Worm (Caenorhabditis elegans) whole organism, L4 larva: ENCODE data around the gene pes-23.

Experiments
- D1046.2 ChIP-seq: fragments of 200-800 bp; sonication (Bioruptor generic); IDR thresholded peaks from 2 replicates; pipeline ENCODE4 v1.3.6; 2022; ENCODE audit warnings: missing genetic modification characterization, missing compliant biosample characterization
- F44E2.7 ChIP-seq: fragments of 200-800 bp; sonication (Bioruptor generic); IDR thresholded peaks from 2 replicates; pipeline ENCODE4 v2.1.2; 2022; ENCODE audit warnings: missing genetic modification characterization, missing compliant biosample characterization
- F49E8.2 ChIP-seq: sonication (generic microtip); optimal IDR thresholded peaks from 2 replicates; lab custom pipeline; 2016; ENCODE audit warnings: missing compliant biosample characterization, mild to moderate bottlenecking, missing genetic modification characterization, borderline replicate concordance
- T20F7.1 ChIP-seq: fragments of 200-800 bp; sonication (Bioruptor generic); optimal IDR thresholded peaks from 2 replicates; lab custom pipeline; 2018; ENCODE audit warnings: mild to moderate bottlenecking, missing genetic modification characterization, missing compliant biosample characterization
- T26A8.4 ChIP-seq: fragments of 200-800 bp; sonication (Bioruptor generic); IDR thresholded peaks from 2 replicates; pipeline ENCODE4 v1.3.6; 2022; ENCODE audit warnings: missing genetic modification characterization, missing compliant biosample characterization
- Y5F2A.4 ChIP-seq: fragments of 200-800 bp; sonication (Bioruptor generic); optimal IDR thresholded peaks from 2 replicates; lab custom pipeline; 2018; ENCODE audit warnings: mild to moderate bottlenecking, missing genetic modification characterization, missing compliant biosample characterization
- ZK546.5 ChIP-seq, 2 experiments: sonication (generic microtip); optimal IDR thresholded peaks; 2 replicates each; lab custom pipeline; 2017; ENCODE audit warnings: missing biosample characterization in 2 of 2, missing genetic modification characterization in 2 of 2
- aha-1 ChIP-seq: fragments of 150-350 bp; peaks from one replicate; lab custom pipeline; 2014; ENCODE audit warnings: missing biosample characterization, missing genetic modification characterization
- arid-1 ChIP-seq: fragments of 200-800 bp; sonication (Bioruptor generic); conservative IDR thresholded peaks from 2 replicates; pipeline ENCODE4 v1.3.6; 2022; ENCODE audit warnings: missing genetic modification reagents, missing genetic modification characterization, missing compliant biosample characterization
- ceh-44 ChIP-seq: fragments of 200-800 bp; sonication (Bioruptor generic); IDR thresholded peaks from 2 replicates; pipeline ENCODE4 v1.3.6; 2022; ENCODE audit warnings: missing genetic modification reagents, missing genetic modification characterization, missing compliant biosample characterization
- ceh-62 ChIP-seq: sonication (generic microtip); optimal IDR thresholded peaks from 2 replicates; lab custom pipeline; 2017; ENCODE audit warnings: missing biosample characterization, missing genetic modification characterization
- cey-2 ChIP-seq: sonication (generic microtip); optimal IDR thresholded peaks from 3 replicates; lab custom pipeline; 2017; ENCODE audit warnings: missing genetic modification characterization, mild to moderate bottlenecking, missing compliant biosample characterization, antibody characterized with exemption, borderline replicate concordance; ENCODE audit not compliant: insufficient read depth
- daf-12 ChIP-seq: fragments of 150-350 bp; optimal IDR thresholded peaks from 2 replicates; lab custom pipeline; 2014; ENCODE audit warnings: missing biosample characterization, missing genetic modification reagents, missing genetic modification characterization
- daf-8 ChIP-seq: fragments of 200-800 bp; sonication (Bioruptor generic); IDR thresholded peaks from 2 replicates; pipeline ENCODE4 v1.3.6; 2022; ENCODE audit warnings: missing genetic modification characterization, missing compliant biosample characterization
- dmd-6 ChIP-seq: fragments of 200-800 bp; sonication (Bioruptor generic); IDR thresholded peaks from 2 replicates; pipeline ENCODE4 v1.3.6; 2022; ENCODE audit warnings: missing genetic modification reagents, missing genetic modification characterization, missing compliant biosample characterization
- dmd-8 ChIP-seq: fragments of 200-800 bp; sonication (Bioruptor generic); IDR thresholded peaks from 2 replicates; pipeline ENCODE4 v1.3.6; 2022; ENCODE audit warnings: missing genetic modification characterization, missing compliant biosample characterization
- duxl-1 ChIP-seq: sonication (generic microtip); optimal IDR thresholded peaks from 2 replicates; lab custom pipeline; 2016; ENCODE audit warnings: mild to moderate bottlenecking, missing genetic modification characterization, moderate library complexity, missing compliant biosample characterization; ENCODE audit not compliant: poor library complexity
- egl-27 ChIP-seq: sonication (generic microtip); optimal IDR thresholded peaks from 3 replicates; lab custom pipeline; 2017; ENCODE audit warnings: missing biosample characterization, missing genetic modification reagents, missing genetic modification characterization
- fkh-10 ChIP-seq: fragments of 150-350 bp; optimal IDR thresholded peaks from 2 replicates; lab custom pipeline; 2014; ENCODE audit warnings: missing biosample characterization, missing genetic modification reagents, missing genetic modification characterization
- fos-1 ChIP-seq: fragments of 150-350 bp; optimal IDR thresholded peaks from 2 replicates; lab custom pipeline; 2014; ENCODE audit warnings: missing biosample characterization, missing genetic modification characterization
- hif-1 ChIP-seq, 2 experiments: sonication (generic microtip); optimal IDR thresholded peaks; 2 replicates each; lab custom pipeline; 2016 to 2017; ENCODE audit warnings: missing compliant biosample characterization in 2 of 2, missing genetic modification characterization in 2 of 2, missing genetic modification reagents in 2 of 2, missing genotype in 2 of 2, mild to moderate bottlenecking in 1 of 2
- hmg-1.1 ChIP-seq: fragments of 200-800 bp; sonication (Bioruptor generic); IDR thresholded peaks from 2 replicates; pipeline ENCODE4 v1.3.6; 2022; ENCODE audit warnings: missing genetic modification reagents, missing genetic modification characterization, missing compliant biosample characterization
- lim-7 ChIP-seq: fragments of 200-800 bp; sonication (Bioruptor generic); IDR thresholded peaks from 2 replicates; pipeline ENCODE4 v1.3.6; 2022; ENCODE audit warnings: missing genetic modification characterization, missing compliant biosample characterization
- lin-1 ChIP-seq: fragments of 200-800 bp; sonication (Bioruptor generic); IDR thresholded peaks from 2 replicates; pipeline ENCODE4 v1.3.6; 2022; ENCODE audit warnings: missing genetic modification reagents, missing genetic modification characterization, missing compliant biosample characterization
- lin-39 ChIP-seq: fragments of 150-350 bp; optimal IDR thresholded peaks from 2 replicates; lab custom pipeline; 2014; ENCODE audit warnings: missing biosample characterization, missing genetic modification reagents, missing genetic modification characterization
- mxl-2 ChIP-seq: fragments of 200-800 bp; sonication (Bioruptor generic); conservative IDR thresholded peaks from 2 replicates; pipeline ENCODE4 v1.3.6; 2022; ENCODE audit warnings: missing genetic modification reagents, missing genetic modification characterization, missing compliant biosample characterization
- nhr-102 ChIP-seq: sonication (generic microtip); optimal IDR thresholded peaks from 2 replicates; lab custom pipeline; 2016; ENCODE audit warnings: mild to moderate bottlenecking, missing genetic modification characterization, moderate library complexity, missing compliant biosample characterization
- nhr-11 ChIP-seq: fragments of 150-350 bp; optimal IDR thresholded peaks from 2 replicates; lab custom pipeline; 2014; ENCODE audit warnings: missing biosample characterization, missing genetic modification characterization
- nhr-111 ChIP-seq: fragments of 200-800 bp; sonication (Bioruptor generic); optimal IDR thresholded peaks from 2 replicates; lab custom pipeline; 2018; ENCODE audit warnings: mild to moderate bottlenecking, missing genetic modification characterization, missing compliant biosample characterization
- nhr-41 ChIP-seq: fragments of 200-800 bp; sonication (Bioruptor generic); IDR thresholded peaks from 2 replicates; pipeline ENCODE4 v1.3.6; 2022; ENCODE audit warnings: missing genetic modification reagents, missing genetic modification characterization, missing compliant biosample characterization
- nhr-42 ChIP-seq: fragments of 200-800 bp; sonication (Bioruptor generic); IDR thresholded peaks from 2 replicates; pipeline ENCODE4 v1.3.6; 2022; ENCODE audit warnings: missing genetic modification characterization, missing compliant biosample characterization
- nhr-6 ChIP-seq: fragments of 150-350 bp; optimal IDR thresholded peaks from 2 replicates; lab custom pipeline; 2014; ENCODE audit warnings: missing biosample characterization, missing genetic modification characterization
- nhr-76 ChIP-seq: fragments of 150-350 bp; optimal IDR thresholded peaks from 2 replicates; lab custom pipeline; 2014; ENCODE audit warnings: missing biosample characterization, missing genetic modification characterization
- php-3 ChIP-seq: fragments of 200-800 bp; sonication (Bioruptor generic); IDR thresholded peaks from 2 replicates; pipeline ENCODE4 v1.3.6; 2022; ENCODE audit warnings: missing genetic modification reagents, missing genetic modification characterization, missing compliant biosample characterization
- rbr-2 ChIP-seq: sonication (generic microtip); optimal IDR thresholded peaks from 2 replicates; lab custom pipeline; 2016; ENCODE audit warnings: missing genotype, missing genetic modification characterization, missing compliant biosample characterization
- snpc-1.2 ChIP-seq: fragments of 200-800 bp; sonication (Bioruptor generic); IDR thresholded peaks from 2 replicates; pipeline ENCODE4 v1.3.6; 2022; ENCODE audit warnings: missing genetic modification reagents, missing genetic modification characterization, missing compliant biosample characterization
- tag-97 ChIP-seq: fragments of 200-800 bp; sonication (Bioruptor generic); IDR thresholded peaks from 2 replicates; pipeline ENCODE4 v1.3.6; 2022; ENCODE audit warnings: missing genetic modification characterization, missing compliant biosample characterization
- unc-62 ChIP-seq, 3 experiments: fragments of 150-350 bp in 1 of 3; sonication (generic microtip); optimal IDR thresholded peaks in 2 of 3; peaks in 1 of 3; 1 replicate in 1 of 3; 2 replicates in 2 of 3; lab custom pipeline; 2014 to 2017; ENCODE audit warnings: missing biosample characterization in 3 of 3, missing genetic modification characterization in 3 of 3, missing genetic modification reagents in 3 of 3, missing genotype in 1 of 3
- vab-7 ChIP-seq: fragments of 200-800 bp; sonication (Bioruptor generic); IDR thresholded peaks from 2 replicates; pipeline ENCODE4 v1.3.6; 2022; ENCODE audit warnings: missing genetic modification reagents, missing genetic modification characterization, missing compliant biosample characterization
- ztf-7 ChIP-seq: fragments of 150-350 bp; optimal IDR thresholded peaks from 2 replicates; lab custom pipeline; 2014; ENCODE audit warnings: missing biosample characterization, missing genetic modification characterization

pes-23 gene

ce11 chrX:6856793-6857192, 44.4 kb upstream of the pes-23 start (continued):
- TF ChIP-seq ZK546.5 (tag; optimal IDR thresholded peaks at IDR 0.05; lab: Kevin White, UChicago) (no peak), F44E2.7 (GFP tag; lab: Robert Waterston, UW) (no peak)

- peak in 1 of 2 experiments; percentile 57 for TF ChIP-seq unc-62 (GFP tag; optimal IDR thresholded peaks at IDR 0.05 in 1 of 2; lab: Kevin White, UChicago)
- TF ChIP-seq unc-62 (tag; optimal IDR thresholded peaks at IDR 0.05; lab: Kevin White, UChicago): no peak
- TF ChIP-seq dmd-6 (GFP tag; lab: Robert Waterston, UW): no peak
- TF ChIP-seq aha-1 (tag; lab: Kevin White, UChicago): peak; percentile 79
- no peak for TF ChIP-seq egl-27 (tag; lab: Kevin White, UChicago)
These were observed 39.6 kb upstream of the pes-23 start for ce11 chrX:6861564-6861963.

ce11 chrX:6863032-6863431, 38.1 kb upstream of the pes-23 start, which contains the start of gene nep-4:
Gene nep-4 (minus strand): TSS chrX:6863424.
- TF ChIP-seq aha-1 (tag; lab: Kevin White, UChicago): peak; percentile 93
- no peak for TF ChIP-seq rbr-2 (tag; lab: Kevin White, UChicago)
- TF ChIP-seq hmg-1.1 (GFP tag; lab: Robert Waterston, UW): no peak

- TF ChIP-seq ceh-62 (tag; lab: Kevin White, UChicago) (no peak), F49E8.2 (no peak), lin-39 (no peak), vab-7 (no peak), arid-1 (GFP tag; lab: Robert Waterston, UW) (no peak), nhr-76 (tag; lab: Kevin White, UChicago) (no peak)
These were observed 35.3 kb upstream of the pes-23 start, which contains the start of gene odr-10 for ce11 chrX:6865839-6866238. Gene odr-10 (minus strand): TSS chrX:6865939.

- no peak for TF ChIP-seq php-3 (GFP tag; lab: Robert Waterston, UW)
- peak; percentile 50; the same call in 1 of the 2 replicates for TF ChIP-seq lim-7 (GFP tag; lab: Robert Waterston, UW)
- TF ChIP-seq, all 104 proteins: peak for 1
These were observed 34.3 kb upstream of the pes-23 start for ce11 chrX:6866900-6867299.

ce11 chrX:6867707-6868106, 33.5 kb upstream of the pes-23 start:
- TF ChIP-seq lin-39: no peak
- peak; percentile 90 for TF ChIP-seq nhr-41
- TF ChIP-seq D1046.2: peak; percentile 47; the same call in 1 of the 2 replicates
- 0 out of 2 replicates have a peak, but pooled peaks have one; percentile 33 for TF ChIP-seq daf-8
- no peak for TF ChIP-seq ceh-62 (tag; lab: Kevin White, UChicago)
- TF ChIP-seq nhr-42 (GFP tag; lab: Robert Waterston, UW): peak; percentile 69
- peak; percentile 89 for TF ChIP-seq duxl-1 (tag; lab: Kevin White, UChicago)
- TF ChIP-seq dmd-8 (GFP tag; lab: Robert Waterston, UW): peak; percentile 94
- no peak for TF ChIP-seq daf-12 (tag; lab: Kevin White, UChicago)
- peak; percentile 10 to 35 for TF ChIP-seq hif-1 (tag; optimal IDR thresholded peaks at IDR 0.05; lab: Kevin White, UChicago)
- TF ChIP-seq snpc-1.2 (GFP tag; lab: Robert Waterston, UW): peak; percentile 95
- peak; percentile 70; the same call in 1 of the 2 replicates for TF ChIP-seq ceh-44 (GFP tag; lab: Robert Waterston, UW)
- peak; percentile 92 for TF ChIP-seq lim-7 (GFP tag; lab: Robert Waterston, UW)
- no peak for TF ChIP-seq ztf-7 (tag; lab: Kevin White, UChicago)
- peak; percentile 66 for TF ChIP-seq nhr-102
- no peak for TF ChIP-seq cey-2 (tag; lab: Kevin White, UChicago)
- peak; percentile 69 for TF ChIP-seq mxl-2 (GFP tag; lab: Robert Waterston, UW)
- peak; percentile 88 for TF ChIP-seq nhr-111 (GFP tag; lab: Kevin White, UChicago)
- TF ChIP-seq fos-1: no peak
- TF ChIP-seq Y5F2A.4 (GFP tag; lab: Kevin White, UChicago): peak; percentile 77
- peak; percentile 68 for TF ChIP-seq dmd-6 (GFP tag; lab: Robert Waterston, UW)
- TF ChIP-seq tag-97 (GFP tag; lab: Robert Waterston, UW): no peak
- TF ChIP-seq nhr-11 (tag; lab: Kevin White, UChicago): no peak
- TF ChIP-seq fkh-10 (GFP tag; lab: Kevin White, UChicago): no peak
- peak; percentile 88 for TF ChIP-seq lin-1 (GFP tag; lab: Robert Waterston, UW)
- TF ChIP-seq T20F7.1 (GFP tag; lab: Kevin White, UChicago): peak; percentile 60
- TF ChIP-seq F44E2.7 (GFP tag; lab: Robert Waterston, UW): peak; percentile 81; the same call in 1 of the 2 replicates
- TF ChIP-seq T26A8.4: peak; percentile 85
- no peak for TF ChIP-seq nhr-6 (tag; lab: Kevin White, UChicago)
